Fruit fly (Drosophila melanogaster) whole organism: ENCODE data around the gene Gcat.

Experiments
- CG8478 ChIP-seq: fragments of >200 bp; optimal IDR thresholded peaks from 2 replicates; lab custom pipeline; 2018; ENCODE audit warnings: inconsistent platforms
- EcR ChIP-seq, 2 experiments: fragments of >200 bp; optimal IDR thresholded peaks; 2 replicates each; lab custom pipeline; 2017; ENCODE audit warnings: missing biosample characterization in 2 of 2, missing genetic modification characterization in 2 of 2, missing genetic modification reagents in 2 of 2
- pan ChIP-seq: fragments of >200 bp; optimal IDR thresholded peaks from 2 replicates; lab custom pipeline; 2017
- psq ChIP-seq: fragments of >200 bp; optimal IDR thresholded peaks from 2 replicates; lab custom pipeline; 2017
- usp ChIP-seq: fragments of >200 bp; optimal IDR thresholded peaks from 2 replicates; lab custom pipeline; 2017; ENCODE audit warnings: missing biosample characterization, missing genetic modification characterization, mixed read lengths

DNA sequence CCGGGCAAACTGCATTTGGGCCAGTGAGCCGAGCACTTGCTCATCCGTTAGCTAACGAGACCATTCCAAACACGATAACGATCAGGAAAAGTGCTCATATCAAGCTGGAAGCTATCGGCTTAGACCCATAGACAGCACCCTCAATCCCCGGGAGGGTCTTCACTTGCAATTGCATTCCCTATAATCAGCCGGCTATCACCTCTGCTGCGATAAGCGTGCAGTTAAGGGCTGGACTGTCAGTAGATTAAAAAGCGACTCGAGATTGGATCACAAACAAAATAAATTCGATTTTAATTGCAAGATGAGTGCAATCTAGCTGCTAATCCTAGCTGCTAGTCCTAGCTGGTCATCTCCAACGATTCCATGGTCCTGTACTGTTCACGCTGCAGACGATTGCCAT, 26.9 kb downstream of the Gcat start:
- no peak for TF ChIP-seq psq (lab: Kevin White, UChicago)
- no peak for TF ChIP-seq usp
- TF ChIP-seq CG8478 (lab: Kevin White, UChicago), result no peak
- TF ChIP-seq EcR (GFP tag; optimal IDR thresholded peaks at IDR 0.05; lab: Kevin White, UChicago), result no peak
- no peak for TF ChIP-seq pan
